Worm (Caenorhabditis elegans): Measurements from ENCODE around the gene gop-3.

Gene gop-3

ce11 chrIII:5233140-5233539 lies 27.4 kb upstream of the gop-3 start:
- no peak for TF ChIP-seq dao-5 (tag; optimal IDR thresholded peaks at IDR 0.05)
- no peak for TF ChIP-seq him-1 (tag; optimal IDR thresholded peaks at IDR 0.05)
- TF ChIP-seq W03F9.2 (tag; optimal IDR thresholded peaks at IDR 0.05): no peak

ce11 chrIII:5234312-5234711 lies 26.2 kb upstream of the gop-3 start, which contains the start of gene mrps-26:
mrps-26 (plus strand) TSS chrIII:5234612.
- no peak for TF ChIP-seq W03F9.2 (tag; optimal IDR thresholded peaks at IDR 0.05)
- TF ChIP-seq him-1 (tag; optimal IDR thresholded peaks at IDR 0.05): no peak
- TF ChIP-seq dao-5 (tag; optimal IDR thresholded peaks at IDR 0.05): no peak

- no peak for TF ChIP-seq W03F9.2 (tag; optimal IDR thresholded peaks at IDR 0.05)
- no peak for TF ChIP-seq him-1 (tag; optimal IDR thresholded peaks at IDR 0.05)
- TF ChIP-seq dao-5 (tag; optimal IDR thresholded peaks at IDR 0.05): no peak
Observed at ce11 chrIII:5236104-5236503, 24.4 kb upstream of the gop-3 start, which contains the start of gene prx-10. prx-10 (plus strand) TSS chrIII:5236404.

ce11 chrIII:5241854-5242253 lies 18.6 kb upstream of the gop-3 start:
- TF ChIP-seq dao-5 (tag; optimal IDR thresholded peaks at IDR 0.05): no peak
- TF ChIP-seq him-1 (tag; optimal IDR thresholded peaks at IDR 0.05): no peak
- no peak for TF ChIP-seq W03F9.2 (tag; optimal IDR thresholded peaks at IDR 0.05)

- TF ChIP-seq W03F9.2 (tag; optimal IDR thresholded peaks at IDR 0.05) (no peak), dao-5 (tag; optimal IDR thresholded peaks at IDR 0.05) (no peak), him-1 (tag; optimal IDR thresholded peaks at IDR 0.05) (no peak)
Observed at ce11 chrIII:5244539-5244938, 16.0 kb upstream of the gop-3 start, which contains the start of gene cnd-1. cnd-1 (minus strand) TSS chrIII:5244639.

- TF ChIP-seq dao-5 (tag; optimal IDR thresholded peaks at IDR 0.05): no peak
- no peak for TF ChIP-seq W03F9.2 (tag; optimal IDR thresholded peaks at IDR 0.05)
Observed at ce11 chrIII:5245067-5245466, 15.4 kb upstream of the gop-3 start.

- TF ChIP-seq dao-5 (tag; optimal IDR thresholded peaks at IDR 0.05) (no peak), W03F9.2 (tag; optimal IDR thresholded peaks at IDR 0.05) (no peak), him-1 (tag; optimal IDR thresholded peaks at IDR 0.05) (no peak)
Observed at ce11 chrIII:5248706-5249105, 11.8 kb upstream of the gop-3 start.

ce11 chrIII:5254108-5254507 lies 6.4 kb upstream of the gop-3 start, which contains the start of the genes sumv-1 and gop-1:
sumv-1 (minus strand) TSS chrIII:5254187.
gop-1 (plus strand) TSS chrIII:5254438.
- no peak for TF ChIP-seq him-1 (tag; optimal IDR thresholded peaks at IDR 0.05)

ce11 chrIII:5258918-5259317 lies 1.6 kb upstream of the gop-3 start, which contains the start of gene gop-2:
gop-2 (plus strand) TSS chrIII:5259023.
- TF ChIP-seq dao-5 (tag; optimal IDR thresholded peaks at IDR 0.05): no peak
- TF ChIP-seq W03F9.2 (tag; optimal IDR thresholded peaks at IDR 0.05): no peak
- TF ChIP-seq him-1 (tag; optimal IDR thresholded peaks at IDR 0.05): no peak

ce11 chrIII:5263299-5263993 lies 3.0 kb downstream of the gop-3 start, which contains the start of the genes C34E10.9 and hap-1:
C34E10.9 (minus strand) TSS chrIII:5263399.
hap-1 (plus strand) TSS chrIII:5263943.
- TF ChIP-seq him-1 (tag; optimal IDR thresholded peaks at IDR 0.05): no peak
- TF ChIP-seq dao-5 (tag; optimal IDR thresholded peaks at IDR 0.05): no peak
- TF ChIP-seq W03F9.2 (tag; optimal IDR thresholded peaks at IDR 0.05): no peak

ce11 chrIII:5264813-5265212 lies 4.3 kb downstream of the gop-3 start, which contains the start of gene gro-1:
gro-1 (plus strand) TSS chrIII:5265113.
- TF ChIP-seq W03F9.2 (tag; optimal IDR thresholded peaks at IDR 0.05) (no peak), dao-5 (tag; optimal IDR thresholded peaks at IDR 0.05) (no peak), him-1 (tag; optimal IDR thresholded peaks at IDR 0.05) (no peak)

ce11 chrIII:5267217-5267906 lies 6.9 kb downstream of the gop-3 start, which contains the start of gene ZC395.5:
ZC395.5 (plus strand) TSS chrIII:5267848.
- TF ChIP-seq him-1 (tag; optimal IDR thresholded peaks at IDR 0.05) (no peak), dao-5 (tag; optimal IDR thresholded peaks at IDR 0.05) (no peak), W03F9.2 (tag; optimal IDR thresholded peaks at IDR 0.05) (no peak)

- TF ChIP-seq dao-5 (tag; optimal IDR thresholded peaks at IDR 0.05) (no peak), W03F9.2 (tag; optimal IDR thresholded peaks at IDR 0.05) (no peak), him-1 (tag; optimal IDR thresholded peaks at IDR 0.05) (no peak)
Observed at ce11 chrIII:5268486-5268885, 8.0 kb downstream of the gop-3 start.

ce11 chrIII:5269814-5270213 lies 9.3 kb downstream of the gop-3 start, which contains the start of gene ZC395.4:
ZC395.4 (plus strand) TSS chrIII:5270114.
- no peak for TF ChIP-seq dao-5 (tag; optimal IDR thresholded peaks at IDR 0.05)
- no peak for TF ChIP-seq W03F9.2 (tag; optimal IDR thresholded peaks at IDR 0.05)
- TF ChIP-seq him-1 (tag; optimal IDR thresholded peaks at IDR 0.05): no peak
